Worm (Caenorhabditis elegans) whole organism, dauer: ENCODE results near the gene tag-273.
"Not testable (repeated sequence)": the region's sequence is repeated elsewhere in the genome, so short reads cannot be mapped to it uniquely, and the experiment has no call there.

ENCODE experiments used
- unc-62 ChIP-seq: sonication (generic microtip); optimal IDR thresholded peaks from 2 replicates; lab custom pipeline; 2017; ENCODE audit warnings: missing biosample characterization, missing genetic modification reagents, missing genetic modification characterization

tag-273 gene

ce11 chrIV:14505066-14505465 lies at the start of gene tag-273:
tag-273 (minus strand) TSS chrIV:14505166.
- TF ChIP-seq unc-62 (GFP tag; lab: Kevin White, UChicago) = no peak

- not testable (repeated sequence) for TF ChIP-seq unc-62 (GFP tag; lab: Kevin White, UChicago)
These were observed 46.9 kb upstream of the tag-273 start, which contains the start of gene pals-30 for ce11 chrIV:14551870-14552269. pals-30 (minus strand) TSS chrIV:14551970.

DNA sequence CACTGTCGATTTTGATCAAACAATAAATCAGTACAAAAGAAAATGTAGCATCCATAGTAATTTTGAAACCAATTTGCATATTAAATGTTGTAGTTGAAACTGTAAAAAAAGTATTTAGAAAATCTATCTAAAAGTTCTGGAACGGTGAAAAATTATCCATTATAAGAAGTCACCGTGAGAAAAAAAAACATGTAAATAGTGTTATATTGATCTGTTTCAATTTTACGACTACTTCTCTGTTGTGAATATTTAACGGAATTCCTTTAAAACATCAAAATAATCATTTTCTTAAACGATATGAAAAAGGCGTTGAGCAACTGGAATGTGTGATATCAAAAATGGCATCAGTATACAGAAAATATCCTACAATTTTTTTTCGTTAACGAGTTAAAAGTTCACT lies 44.3 kb upstream of the tag-273 start, which contains the start of gene T27E7.9:
TSS of gene T27E7.9 (minus strand) at position 101 of the 400 bp plus-strand sequence.
- TF ChIP-seq unc-62 (GFP tag; lab: Kevin White, UChicago) = no peak

DNA sequence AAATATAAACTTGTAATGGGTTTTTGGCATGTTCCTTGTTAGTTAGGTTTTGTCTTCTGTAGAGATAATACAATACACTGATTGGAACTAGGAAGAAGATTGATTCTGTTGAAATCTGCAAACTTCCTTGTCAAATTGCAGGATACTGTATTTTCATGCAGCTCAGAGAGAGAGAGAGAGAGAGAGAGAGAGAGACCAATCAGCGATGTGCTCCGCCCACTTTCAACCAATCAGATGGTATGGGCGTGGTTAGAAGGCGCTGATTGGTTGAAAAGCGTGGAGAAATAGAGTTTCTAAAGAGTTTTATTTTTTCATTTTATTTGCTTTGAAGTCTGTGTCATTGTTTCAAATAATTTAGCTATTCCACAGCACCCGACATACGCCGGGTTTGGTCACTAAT lies 42.3 kb upstream of the tag-273 start:
- TF ChIP-seq unc-62 (GFP tag; lab: Kevin White, UChicago) = no peak

DNA sequence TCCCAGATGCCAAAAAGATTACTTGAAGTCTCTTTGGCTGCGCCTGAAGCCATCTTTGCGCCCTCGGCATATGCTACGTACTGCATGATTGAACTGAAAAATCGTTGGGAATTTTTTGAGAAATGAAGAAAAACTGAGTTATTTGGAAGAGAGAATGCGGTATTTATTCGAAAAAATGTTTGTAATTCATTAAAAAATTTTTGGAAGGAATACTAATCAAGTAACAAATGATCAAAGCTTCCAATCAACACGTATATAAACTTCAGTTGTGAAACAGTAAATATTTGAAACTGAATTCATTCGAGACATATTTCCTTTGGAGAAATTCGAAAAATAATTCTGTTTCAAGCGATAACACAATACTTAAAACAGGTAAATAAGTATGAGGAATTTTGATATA lies 37.6 kb upstream of the tag-273 start, which contains the start of gene pals-29:
TSS of gene pals-29 (minus strand) at position 101 of the 400 bp plus-strand sequence.
- no peak for TF ChIP-seq unc-62 (GFP tag; lab: Kevin White, UChicago)

DNA sequence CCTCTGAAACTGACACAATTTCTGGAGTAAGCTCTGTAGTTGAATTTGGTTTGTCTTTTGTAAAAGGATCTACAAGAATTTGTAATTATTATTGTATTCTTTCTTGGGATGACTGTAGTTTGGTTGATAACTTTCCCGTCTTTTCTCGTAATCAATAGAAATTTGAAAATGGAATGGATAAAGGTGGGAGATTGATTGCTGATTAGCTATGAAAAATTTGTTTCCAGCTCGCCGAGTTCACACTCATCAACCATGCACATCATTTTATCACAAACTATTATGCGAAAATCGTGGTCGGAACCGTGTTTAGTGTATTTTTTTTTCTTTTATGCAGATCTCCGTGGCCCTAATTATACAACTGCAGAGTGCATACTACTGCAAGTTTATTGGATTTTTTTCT lies 31.9 kb upstream of the tag-273 start, which contains the start of gene T27E7.5:
TSS of gene T27E7.5 (plus strand) at position 253 of the 400 bp plus-strand sequence.
- no peak for TF ChIP-seq unc-62 (GFP tag; lab: Kevin White, UChicago)

- no peak for TF ChIP-seq unc-62 (GFP tag; lab: Kevin White, UChicago)
These were observed 30.0 kb upstream of the tag-273 start, which contains the start of gene T27E7.4 for ce11 chrIV:14534967-14535366. T27E7.4 (minus strand) TSS chrIV:14535067.

DNA sequence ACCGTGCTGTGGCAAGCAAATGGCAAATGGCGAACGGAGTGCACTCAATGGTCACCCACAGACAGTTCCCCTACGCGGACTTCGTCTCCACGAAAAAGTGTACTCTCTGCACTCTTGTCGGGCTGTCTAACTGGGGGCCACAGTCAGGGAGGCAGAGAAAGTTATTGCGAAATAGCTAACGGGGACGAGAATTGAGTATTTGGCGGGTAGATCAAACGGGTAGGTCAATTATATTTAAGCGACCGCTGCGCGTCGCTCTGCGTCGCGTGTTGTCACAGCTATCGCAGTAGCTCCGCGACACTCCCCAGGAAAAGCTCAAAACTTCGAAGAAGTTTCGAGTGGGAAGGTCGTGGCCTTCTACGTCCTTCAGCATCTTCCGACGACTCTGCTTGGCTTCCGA lies 27.4 kb upstream of the tag-273 start:
- no peak for TF ChIP-seq unc-62 (GFP tag; lab: Kevin White, UChicago)

DNA sequence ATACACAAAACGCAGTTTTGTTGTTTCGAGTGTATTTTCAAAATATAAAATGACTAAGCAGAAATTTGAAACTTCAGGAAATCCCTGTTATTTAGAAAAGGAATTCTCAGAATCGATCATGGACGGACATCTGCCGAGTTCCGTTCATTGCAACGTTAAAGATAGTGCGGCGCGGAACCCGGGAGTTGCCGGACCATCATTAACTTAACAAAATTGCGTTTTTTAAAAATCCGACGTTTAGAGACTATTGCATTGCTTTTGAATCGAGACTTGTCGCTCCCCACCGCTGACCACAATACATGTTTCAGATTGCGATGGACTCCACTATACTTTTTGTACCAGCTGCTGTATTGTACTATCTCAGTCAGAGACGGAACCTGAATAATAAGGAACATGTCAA lies 25.1 kb upstream of the tag-273 start:
- TF ChIP-seq unc-62 (GFP tag; lab: Kevin White, UChicago) = no peak

DNA sequence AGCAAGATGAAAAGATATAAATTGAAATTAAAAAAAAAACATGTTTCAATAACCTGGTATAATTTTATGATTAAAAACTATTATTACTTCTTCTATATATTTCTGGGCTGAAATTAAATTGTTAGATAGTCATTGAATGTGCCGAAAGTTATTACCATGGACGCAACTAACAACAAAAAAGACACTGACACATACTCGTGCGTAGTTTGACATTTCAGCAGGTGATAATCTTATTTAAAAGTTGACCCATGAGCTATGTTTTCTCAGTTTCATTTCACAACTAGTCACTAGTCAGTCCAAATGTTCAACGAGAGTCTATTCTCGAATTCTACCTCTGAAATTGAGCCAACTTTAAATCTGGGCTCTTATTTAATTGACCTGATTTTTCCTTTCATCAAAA lies 23.8 kb upstream of the tag-273 start, which contains the start of gene T27E7.3:
TSS of gene T27E7.3 (plus strand) at position 301 of the 400 bp plus-strand sequence.
- TF ChIP-seq unc-62 (GFP tag; lab: Kevin White, UChicago) = no peak

DNA sequence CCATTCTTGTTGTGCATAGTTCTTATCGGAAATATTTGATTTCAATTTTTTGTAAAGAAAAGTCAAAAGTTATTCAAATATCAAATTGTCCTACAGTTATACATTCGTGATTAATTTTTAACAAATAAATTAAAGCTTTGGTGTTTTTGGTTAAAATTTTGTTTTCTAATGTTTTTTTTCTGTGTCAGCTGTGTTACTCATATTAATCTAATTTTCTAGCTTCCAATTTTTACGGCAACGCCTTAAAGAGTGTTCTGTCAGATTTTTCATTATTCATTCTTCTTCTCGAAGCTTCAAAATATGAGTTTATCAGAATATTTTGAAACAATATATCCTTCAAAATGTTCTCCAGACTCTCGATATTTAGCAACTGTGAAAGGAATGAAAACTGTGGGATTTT lies 18.6 kb upstream of the tag-273 start, which contains the start of gene srh-63:
TSS of gene srh-63 (plus strand) at position 301 of the 400 bp plus-strand sequence.
- TF ChIP-seq unc-62 (GFP tag; lab: Kevin White, UChicago) = no peak

DNA sequence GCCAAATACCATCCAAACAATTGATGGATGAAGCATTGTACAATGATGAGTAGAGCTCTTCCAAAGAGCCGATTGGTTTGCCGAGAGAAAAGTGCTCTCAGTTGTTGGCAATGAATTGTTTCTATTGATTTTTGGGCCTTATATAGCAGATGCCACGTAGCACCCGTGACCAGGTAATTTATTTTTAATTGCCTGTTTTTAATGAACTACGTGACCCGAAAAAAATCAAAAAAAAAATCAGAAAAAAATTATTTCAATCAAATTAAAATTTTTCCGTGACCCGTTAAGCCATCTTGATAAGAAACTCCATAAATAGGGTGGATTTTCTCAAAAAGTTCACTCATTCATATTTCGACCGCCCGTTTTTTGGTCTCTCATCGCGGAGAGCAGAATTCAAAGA lies 14.5 kb upstream of the tag-273 start, which contains the start of the genes Y57G11A.2 and T27E7.1:
TSS of gene Y57G11A.2 (minus strand) at position 101 of the 400 bp plus-strand sequence.
TSS of gene T27E7.1 (plus strand) at position 337 of the 400 bp plus-strand sequence.
- no peak for TF ChIP-seq unc-62 (GFP tag; lab: Kevin White, UChicago)

DNA sequence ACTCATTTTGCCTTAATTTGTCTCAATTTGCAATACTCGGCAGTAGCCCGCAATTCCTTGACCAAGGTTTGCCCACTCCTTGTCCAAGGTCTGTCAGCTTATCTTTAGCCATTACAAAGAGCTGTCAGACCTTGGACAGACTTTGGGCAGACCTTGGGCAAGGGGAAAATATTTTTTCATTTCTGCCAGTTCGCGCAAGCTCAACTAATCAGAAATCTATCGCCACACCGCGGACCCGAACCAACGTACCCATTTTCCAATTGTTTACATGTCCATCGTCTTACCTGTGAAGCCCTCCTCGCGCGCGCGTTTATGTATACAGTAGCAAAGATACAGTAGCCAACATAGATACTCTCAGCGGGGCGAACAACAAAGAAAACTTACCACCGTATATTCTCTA lies 10.2 kb upstream of the tag-273 start:
- TF ChIP-seq unc-62 (GFP tag; lab: Kevin White, UChicago) = no peak

- TF ChIP-seq unc-62 (GFP tag; lab: Kevin White, UChicago) = no peak
These were observed 7.4 kb upstream of the tag-273 start, which contains the start of gene Y57G11A.5 for ce11 chrIV:14512405-14512804. Y57G11A.5 (minus strand) TSS chrIV:14512505.

ce11 chrIV:14506995-14507394 lies 2.0 kb upstream of the tag-273 start:
- no peak for TF ChIP-seq unc-62 (GFP tag; lab: Kevin White, UChicago)

DNA sequence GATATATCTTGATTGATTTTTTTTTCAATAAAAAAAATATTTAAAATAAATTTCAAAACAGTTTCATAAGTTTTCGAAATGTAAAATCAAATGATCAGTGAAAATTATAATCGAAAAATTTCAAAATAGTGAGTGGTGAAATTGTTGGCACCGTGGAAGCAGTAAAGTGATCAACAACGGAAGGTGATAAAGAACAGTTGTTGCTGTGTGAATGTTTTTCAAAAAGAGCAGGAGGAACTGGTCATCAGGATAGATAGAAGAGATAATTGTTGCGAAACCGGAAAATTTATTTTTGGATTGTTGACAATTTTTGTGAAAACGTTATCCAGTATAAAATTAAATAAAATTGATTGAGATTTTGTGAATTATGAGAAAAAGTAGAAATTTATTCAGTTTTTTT lies 1.1 kb upstream of the tag-273 start:
- no peak for TF ChIP-seq unc-62 (GFP tag; lab: Kevin White, UChicago)

DNA sequence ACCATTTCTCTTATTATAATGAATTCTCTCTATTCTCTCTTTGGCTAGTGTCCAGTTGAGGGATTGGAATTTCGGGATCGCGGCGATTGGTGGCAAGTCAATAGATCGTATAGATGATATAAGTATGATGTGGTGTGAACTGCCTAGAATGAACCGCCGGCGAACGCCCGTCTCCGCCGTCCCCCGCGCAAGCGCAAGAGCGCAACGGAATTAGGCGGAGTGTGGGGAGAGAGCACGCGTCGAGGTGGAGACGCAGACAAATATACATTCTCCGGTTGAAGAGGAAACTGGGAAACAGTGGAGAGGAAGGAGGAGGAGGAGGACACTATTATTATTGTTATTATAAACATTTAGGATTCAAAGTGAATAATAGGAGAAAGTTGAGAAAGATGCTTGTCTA lies 8.5 kb downstream of the tag-273 start:
- no peak for TF ChIP-seq unc-62 (GFP tag; lab: Kevin White, UChicago)
